Fruit fly (Drosophila melanogaster): ENCODE measurements around the gene CG4459.
A peak's percentile ranks its signal among the peaks of the same experiment; 100 is the strongest.

CG4459 gene

DNA sequence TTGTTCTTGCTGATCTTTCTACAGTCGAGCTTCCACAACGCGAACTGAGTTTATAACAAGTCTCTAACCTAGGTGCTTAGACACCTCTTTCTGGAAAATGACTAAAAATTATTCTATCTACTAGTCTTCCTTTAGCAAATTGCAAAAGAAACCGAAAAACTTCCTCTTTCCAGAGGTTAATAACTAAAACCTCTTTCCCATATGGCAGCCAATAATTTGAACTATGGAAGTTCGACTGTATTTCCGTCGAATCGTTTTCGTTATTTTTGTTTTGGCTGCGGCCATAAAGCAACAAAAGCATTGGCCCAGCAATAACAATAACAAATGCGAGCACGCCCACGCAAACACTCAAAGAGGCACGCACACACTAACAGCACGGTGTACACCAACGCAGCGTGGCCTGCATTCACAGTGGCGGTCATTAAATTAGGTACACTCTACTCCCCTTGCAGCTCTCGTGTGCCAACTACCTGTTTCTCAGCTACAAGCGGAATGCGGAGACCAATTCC, 48.0 kb downstream of the CG4459 start (continued):
- peak; percentile 66 for TF ChIP-seq br (GFP tag; optimal IDR thresholded peaks at IDR 0.05)
- peak; percentile 69 for TF ChIP-seq OdsH (GFP tag; optimal IDR thresholded peaks at IDR 0.05)

DNA sequence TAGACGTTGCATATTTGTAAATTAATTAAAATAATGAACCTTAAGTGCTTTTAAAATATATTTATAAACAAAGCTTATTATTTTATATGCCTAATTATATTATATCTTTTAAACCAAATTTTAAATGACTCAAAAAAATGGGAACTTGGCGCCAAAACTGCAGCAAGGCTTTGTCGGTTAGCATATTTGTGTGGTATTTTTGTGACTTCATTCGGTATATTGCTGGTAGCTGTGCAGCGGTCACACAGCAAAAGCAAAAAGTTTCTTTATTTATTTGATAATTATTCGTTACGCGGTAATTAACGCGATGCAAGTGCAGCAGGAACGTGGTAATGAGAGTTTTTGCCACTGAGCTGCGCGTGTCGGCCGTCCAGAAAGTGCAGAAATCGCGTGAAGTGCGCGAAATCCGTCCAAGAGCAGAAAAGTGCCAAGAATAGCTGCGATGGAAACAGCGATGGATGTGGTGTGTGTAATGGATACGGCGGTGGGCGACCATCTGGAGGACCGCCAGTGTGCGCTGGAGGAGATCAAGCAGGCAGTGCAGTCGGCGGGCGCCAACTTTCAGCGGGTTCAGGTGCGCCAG, 48.9 kb downstream of the CG4459 start, which contains the start of gene Ask1:
Gene Ask1 (plus strand): TSS at position 250 of the 583 bp plus-strand sequence.
- TF ChIP-seq Vsx2 (GFP tag; optimal IDR thresholded peaks at IDR 0.05; ENCODE audit: partially characterized antibody) = no peak
- TF ChIP-seq GATAd (GFP tag; optimal IDR thresholded peaks at IDR 0.05) = no peak
- TF ChIP-seq psq (GFP tag; optimal IDR thresholded peaks at IDR 0.05) = no peak
- TF ChIP-seq CrebA (GFP tag; optimal IDR thresholded peaks at IDR 0.05; ENCODE audit: borderline replicate concordance) = no peak
- TF ChIP-seq Myc (optimal IDR thresholded peaks at IDR 0.05) = no peak
- TF ChIP-seq rgr (GFP tag; optimal IDR thresholded peaks at IDR 0.05) = no peak
- TF ChIP-seq Mio (GFP tag; optimal IDR thresholded peaks at IDR 0.05) = no peak
- no peak for TF ChIP-seq Rel (GFP tag; optimal IDR thresholded peaks at IDR 0.05)
- peak; percentile 34 for TF ChIP-seq Rel (tag; optimal IDR thresholded peaks at IDR 0.05)
- TF ChIP-seq foxo (GFP tag; optimal IDR thresholded peaks at IDR 0.05) = no peak
- TF ChIP-seq OdsH (GFP tag; optimal IDR thresholded peaks at IDR 0.05) = no peak
- peak; percentile 12 for TF ChIP-seq sage (GFP tag; optimal IDR thresholded peaks at IDR 0.05)

DNA sequence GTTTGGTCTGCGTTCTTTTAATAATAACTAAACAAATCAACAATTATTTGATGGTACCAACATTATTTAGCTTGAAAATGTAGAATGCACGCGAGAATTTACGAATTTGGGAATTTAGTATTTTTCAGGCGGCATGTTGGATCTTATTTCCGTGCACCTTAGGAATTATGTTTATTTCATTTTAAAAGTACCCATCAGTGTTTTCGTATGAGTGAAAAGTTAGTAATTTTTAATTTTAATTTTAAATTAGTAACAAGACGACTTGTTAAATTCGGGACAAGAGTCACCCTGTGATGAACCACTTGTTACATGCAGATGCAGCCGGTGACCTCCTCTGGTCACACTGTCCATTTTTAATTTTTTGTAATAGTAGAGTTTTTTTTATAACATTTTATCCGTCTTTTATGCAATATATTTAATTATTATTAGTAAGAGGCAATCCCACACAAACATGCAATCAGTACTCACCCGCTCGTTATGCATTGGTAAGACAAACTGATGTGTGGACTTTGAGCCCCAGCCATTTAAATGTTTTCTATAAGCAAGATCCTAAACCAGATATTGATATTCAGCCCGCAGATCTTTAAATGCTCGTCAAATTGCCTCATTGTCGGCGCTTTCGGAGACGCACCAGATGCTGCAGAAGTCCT, 50.9 kb downstream of the CG4459 start, which contains the start of the genes CG17186 and Arc42:
Gene CG17186 (minus strand): TSS at position 88 of the 650 bp plus-strand sequence.
Gene Arc42 (plus strand): TSS at position 311 of the 650 bp plus-strand sequence.
- TF ChIP-seq sage (GFP tag; optimal IDR thresholded peaks at IDR 0.05) (peak; percentile 50), CG32264 (GFP tag; optimal IDR thresholded peaks at IDR 0.05) (no peak), Dif (GFP tag; optimal IDR thresholded peaks at IDR 0.05; ENCODE audit: partially characterized antibody) (no peak), OdsH (GFP tag; optimal IDR thresholded peaks at IDR 0.05) (no peak), fru (GFP tag; optimal IDR thresholded peaks at IDR 0.05) (peak; percentile 32), Myc (optimal IDR thresholded peaks at IDR 0.05) (no peak), rgr (GFP tag; optimal IDR thresholded peaks at IDR 0.05) (no peak), h (GFP tag; optimal IDR thresholded peaks at IDR 0.05) (peak; percentile 51), usp (GFP tag; optimal IDR thresholded peaks at IDR 0.05) (no peak), dmrt93B (GFP tag; optimal IDR thresholded peaks at IDR 0.05) (no peak), Jra (GFP tag; optimal IDR thresholded peaks at IDR 0.05) (peak; percentile 62), Mio (GFP tag; optimal IDR thresholded peaks at IDR 0.05) (no peak), Dfd (GFP tag; optimal IDR thresholded peaks at IDR 0.05) (no peak), dsf (GFP tag; optimal IDR thresholded peaks at IDR 0.05; ENCODE audit: borderline replicate concordance) (no peak), pan (optimal IDR thresholded peaks at IDR 0.05) (no peak), Rel (GFP tag; optimal IDR thresholded peaks at IDR 0.05) (no peak), Rel (tag; optimal IDR thresholded peaks at IDR 0.05) (peak; percentile 72), Hr78 (GFP tag; optimal IDR thresholded peaks at IDR 0.05) (no peak), Hr83 (GFP tag; optimal IDR thresholded peaks at IDR 0.05; ENCODE audit: poor library complexity, severe bottlenecking) (no peak), Vsx2 (GFP tag; optimal IDR thresholded peaks at IDR 0.05; ENCODE audit: partially characterized antibody) (no peak), ey (GFP tag; optimal IDR thresholded peaks at IDR 0.05) (no peak), Abd-B (GFP tag; optimal IDR thresholded peaks at IDR 0.05) (no peak), foxo (GFP tag; optimal IDR thresholded peaks at IDR 0.05) (peak in 1 of 2 experiments; percentile 46), psq (GFP tag; optimal IDR thresholded peaks at IDR 0.05) (no peak), sv (GFP tag; optimal IDR thresholded peaks at IDR 0.05) (no peak), CrebA (GFP tag; optimal IDR thresholded peaks at IDR 0.05; ENCODE audit: borderline replicate concordance) (no peak), Sp1 (GFP tag; optimal IDR thresholded peaks at IDR 0.05) (peak; percentile 1), jim (GFP tag; optimal IDR thresholded peaks at IDR 0.05) (no peak), CG9705 (GFP tag; optimal IDR thresholded peaks at IDR 0.05) (no peak), dl (GFP tag; optimal IDR thresholded peaks at IDR 0.05; ENCODE audit: insufficient read depth in 1 of 2, partially characterized antibody in 2 of 2) (no peak), brk (GFP tag; optimal IDR thresholded peaks at IDR 0.05) (no peak), lola (GFP tag; optimal IDR thresholded peaks at IDR 0.05) (no peak), N (GFP tag; optimal IDR thresholded peaks at IDR 0.05) (no peak), Hnf4 (GFP tag; optimal IDR thresholded peaks at IDR 0.05) (peak; percentile 78), HLH106 (tag; optimal IDR thresholded peaks at IDR 0.05) (peak; percentile 24), woc (GFP tag; optimal IDR thresholded peaks at IDR 0.05) (no peak), br (GFP tag; optimal IDR thresholded peaks at IDR 0.05) (no peak), tai (GFP tag; optimal IDR thresholded peaks at IDR 0.05) (no peak), GATAd (GFP tag; optimal IDR thresholded peaks at IDR 0.05) (no peak)
